Worm (Caenorhabditis elegans) whole organism, mixed stage, embryonic: ENCODE results near the gene nhr-60.

Experiments used
- M03D4.4 ChIP-seq: sonication (generic microtip); optimal IDR thresholded peaks from 2 replicates; lab custom pipeline; 2017; ENCODE audit warnings: mild to moderate bottlenecking, missing genetic modification characterization, missing compliant biosample characterization
- bed-3 ChIP-seq: fragments of 200-800 bp; sonication (Bioruptor generic); optimal IDR thresholded peaks from 3 replicates; lab custom pipeline; 2018; ENCODE audit warnings: mild to moderate bottlenecking, missing genetic modification characterization, moderate library complexity, missing compliant biosample characterization
- blmp-1 ChIP-seq: fragments of 150-350 bp; optimal IDR thresholded peaks from 2 replicates; lab custom pipeline; 2014; ENCODE audit warnings: missing biosample characterization, missing genetic modification characterization
- ceh-39 ChIP-seq: fragments of 150-350 bp; optimal IDR thresholded peaks from 2 replicates; lab custom pipeline; 2014; ENCODE audit warnings: missing biosample characterization, missing genetic modification characterization
- ceh-43 ChIP-seq: fragments of 200-800 bp; sonication (Bioruptor generic); optimal IDR thresholded peaks from 2 replicates; lab custom pipeline; 2018; ENCODE audit warnings: mild to moderate bottlenecking, missing genetic modification characterization, moderate library complexity, missing compliant biosample characterization
- ceh-83 ChIP-seq: fragments of 200-800 bp; sonication (Bioruptor generic); optimal IDR thresholded peaks from 2 replicates; lab custom pipeline; 2018; ENCODE audit warnings: mild to moderate bottlenecking, missing genetic modification characterization, missing compliant biosample characterization
- ces-1 ChIP-seq: fragments of 150-350 bp; optimal IDR thresholded peaks from 2 replicates; lab custom pipeline; 2014; ENCODE audit warnings: missing biosample characterization, missing genetic modification reagents, missing genetic modification characterization
- cnd-1 ChIP-seq: fragments of 200-800 bp; sonication (Bioruptor generic); optimal IDR thresholded peaks from 2 replicates; lab custom pipeline; 2018; ENCODE audit warnings: mild to moderate bottlenecking, missing genetic modification characterization, missing compliant biosample characterization
- drap-1 ChIP-seq: fragments of 200-800 bp; sonication (Bioruptor generic); optimal IDR thresholded peaks from 3 replicates; lab custom pipeline; 2018; ENCODE audit warnings: mild to moderate bottlenecking, missing genetic modification characterization, missing compliant biosample characterization
- elt-1 ChIP-seq: sonication (generic microtip); optimal IDR thresholded peaks from 2 replicates; lab custom pipeline; 2017; ENCODE audit warnings: missing genetic modification characterization, mild to moderate bottlenecking, missing compliant biosample characterization, antibody characterized with exemption, moderate library complexity, borderline replicate concordance; ENCODE audit not compliant: insufficient read depth
- elt-3 ChIP-seq: fragments of 150-350 bp; optimal IDR thresholded peaks from 2 replicates; lab custom pipeline; 2014; ENCODE audit warnings: missing biosample characterization, missing genetic modification characterization
- hlh-1 ChIP-seq: fragments of 150-350 bp; optimal IDR thresholded peaks from 2 replicates; lab custom pipeline; 2014; ENCODE audit warnings: missing biosample characterization, missing genetic modification reagents, missing genetic modification characterization
- lin-13 ChIP-seq: fragments of 150-350 bp; optimal IDR thresholded peaks from 2 replicates; lab custom pipeline; 2014; ENCODE audit warnings: missing biosample characterization, missing genetic modification characterization
- lin-32 ChIP-seq: fragments of 200-800 bp; sonication (Bioruptor generic); optimal IDR thresholded peaks from 2 replicates; lab custom pipeline; 2018; ENCODE audit warnings: mild to moderate bottlenecking, missing genetic modification characterization, missing compliant biosample characterization
- mab-5 ChIP-seq: fragments of 150-350 bp; optimal IDR thresholded peaks from 2 replicates; lab custom pipeline; 2014; ENCODE audit warnings: missing biosample characterization, missing genetic modification characterization
- mep-1 ChIP-seq: fragments of 150-350 bp; optimal IDR thresholded peaks from 2 replicates; lab custom pipeline; 2017; ENCODE audit warnings: missing biosample characterization, missing genetic modification reagents, missing genetic modification characterization, inconsistent platforms
- nhr-2 ChIP-seq: fragments of 150-350 bp; optimal IDR thresholded peaks from 2 replicates; lab custom pipeline; 2014; ENCODE audit warnings: missing biosample characterization, missing genetic modification characterization
- nhr-237 ChIP-seq: fragments of 150-350 bp; optimal IDR thresholded peaks from 2 replicates; lab custom pipeline; 2014; ENCODE audit warnings: missing biosample characterization, missing genetic modification characterization
- nhr-28 ChIP-seq: fragments of 150-350 bp; optimal IDR thresholded peaks from 2 replicates; lab custom pipeline; 2014; ENCODE audit warnings: missing biosample characterization, missing genetic modification characterization
- nhr-76 ChIP-seq: sonication (generic microtip); optimal IDR thresholded peaks from 2 replicates; lab custom pipeline; 2017; ENCODE audit warnings: missing biosample characterization, missing genetic modification characterization
- pha-4 ChIP-seq: fragments of 150-350 bp; optimal IDR thresholded peaks from 2 replicates; lab custom pipeline; 2018; ENCODE audit warnings: missing biosample characterization, missing genetic modification reagents, missing genetic modification characterization
- sem-2 ChIP-seq: fragments of 200-800 bp; sonication (Bioruptor generic); optimal IDR thresholded peaks from 2 replicates; lab custom pipeline; 2018; ENCODE audit warnings: mild to moderate bottlenecking, missing genetic modification characterization, missing compliant biosample characterization
- snpc-4 ChIP-seq: fragments of 150-350 bp; optimal IDR thresholded peaks from 2 replicates; lab custom pipeline; 2014; ENCODE audit warnings: missing biosample characterization, missing genetic modification characterization
- sptf-1 ChIP-seq: sonication (generic microtip); optimal IDR thresholded peaks from 2 replicates; lab custom pipeline; 2017; ENCODE audit warnings: mild to moderate bottlenecking, missing genetic modification characterization, moderate library complexity, missing compliant biosample characterization
- tbx-8 ChIP-seq: fragments of 200-800 bp; sonication (Bioruptor generic); optimal IDR thresholded peaks from 2 replicates; lab custom pipeline; 2018; ENCODE audit warnings: mild to moderate bottlenecking, missing genetic modification characterization, moderate library complexity, missing compliant biosample characterization
- unc-120 ChIP-seq: sonication (generic microtip); optimal IDR thresholded peaks from 2 replicates; lab custom pipeline; 2017; ENCODE audit warnings: missing genetic modification characterization, missing compliant biosample characterization; ENCODE audit not compliant: poor library complexity, severe bottlenecking
- unc-39 ChIP-seq: fragments of 150-350 bp; optimal IDR thresholded peaks from 2 replicates; lab custom pipeline; 2014; ENCODE audit warnings: missing biosample characterization, missing genetic modification characterization
- unc-62 ChIP-seq: fragments of 150-350 bp; optimal IDR thresholded peaks from 2 replicates; lab custom pipeline; 2014; ENCODE audit warnings: missing biosample characterization, missing genetic modification reagents, missing genetic modification characterization
- zip-8 ChIP-seq: fragments of 150-350 bp; optimal IDR thresholded peaks from 2 replicates; lab custom pipeline; 2014; ENCODE audit warnings: missing biosample characterization, missing genetic modification characterization
- ztf-11 ChIP-seq: fragments of 150-350 bp; optimal IDR thresholded peaks from 2 replicates; lab custom pipeline; 2014; ENCODE audit warnings: missing biosample characterization, missing genetic modification characterization

Gene nhr-60

DNA sequence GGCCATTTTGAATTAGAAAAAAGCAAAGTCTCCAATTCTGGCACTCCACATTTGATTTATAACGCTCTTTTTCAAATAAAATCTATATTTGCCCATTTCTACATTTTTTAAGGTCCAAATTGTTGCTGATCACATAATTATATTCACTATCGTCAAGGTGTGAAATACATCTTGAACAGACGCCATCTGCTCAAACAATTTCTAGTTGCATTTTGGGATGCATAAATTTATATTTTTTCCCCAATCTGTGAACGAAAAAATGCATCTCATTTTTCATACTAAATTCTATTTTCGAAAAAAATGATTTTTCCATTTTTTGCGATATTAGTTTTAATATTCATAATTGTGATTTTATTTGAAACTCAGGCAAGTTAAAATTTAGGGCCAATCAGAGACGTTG is 20.2 kb upstream of the nhr-60 start, which contains the start of gene T26E4.7:
T26E4.7 (plus strand) TSS at position 301 of the 400 bp plus-strand sequence.
- no peak for TF ChIP-seq ztf-11 (tag; lab: Kevin White, UChicago)
- no peak for TF ChIP-seq elt-3 (tag; lab: Kevin White, UChicago)
- TF ChIP-seq mep-1 (tag; lab: Kevin White, UChicago) = no peak
- TF ChIP-seq elt-1 (tag; lab: Kevin White, UChicago) = no peak
- TF ChIP-seq ces-1 = no peak
- TF ChIP-seq nhr-76 = no peak
- TF ChIP-seq lin-32 = no peak
- no peak for TF ChIP-seq unc-120
- no peak for TF ChIP-seq hlh-1 (tag; lab: Kevin White, UChicago)
- TF ChIP-seq unc-62 (GFP tag; lab: Kevin White, UChicago) = no peak
- no peak for TF ChIP-seq drap-1

DNA sequence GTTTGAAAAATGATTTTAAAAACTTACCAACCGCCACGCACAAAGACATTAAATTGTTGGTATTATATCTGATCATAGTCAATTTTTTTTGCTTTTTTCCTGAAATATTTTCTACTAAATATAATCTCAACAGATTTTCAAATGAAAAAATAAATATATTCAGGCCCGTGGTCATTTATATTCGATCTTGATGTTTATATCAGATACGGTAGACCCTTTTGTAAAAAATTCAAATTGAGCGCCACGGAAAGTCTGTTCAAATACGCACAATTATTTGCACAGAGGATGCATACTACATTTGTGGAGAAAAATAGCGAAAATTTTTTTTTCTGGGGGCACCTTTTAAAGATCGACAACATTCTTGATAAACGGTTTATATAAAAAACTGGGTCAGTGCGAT is 19.4 kb upstream of the nhr-60 start, which contains the start of gene T26E4.4:
T26E4.4 (minus strand) TSS at position 101 of the 400 bp plus-strand sequence.
- TF ChIP-seq tbx-8 (no peak), cnd-1 (tag; lab: Kevin White, UChicago) (no peak), ceh-43 (GFP tag; lab: Kevin White, UChicago) (no peak), ztf-11 (tag; lab: Kevin White, UChicago) (no peak), snpc-4 (no peak), unc-62 (GFP tag; lab: Kevin White, UChicago) (no peak), unc-39 (no peak), bed-3 (GFP tag; lab: Kevin White, UChicago) (no peak), blmp-1 (tag; lab: Kevin White, UChicago) (no peak), mep-1 (tag; lab: Kevin White, UChicago) (no peak), lin-13 (tag; lab: Kevin White, UChicago) (no peak), hlh-1 (tag; lab: Kevin White, UChicago) (no peak), ceh-39 (no peak)

DNA sequence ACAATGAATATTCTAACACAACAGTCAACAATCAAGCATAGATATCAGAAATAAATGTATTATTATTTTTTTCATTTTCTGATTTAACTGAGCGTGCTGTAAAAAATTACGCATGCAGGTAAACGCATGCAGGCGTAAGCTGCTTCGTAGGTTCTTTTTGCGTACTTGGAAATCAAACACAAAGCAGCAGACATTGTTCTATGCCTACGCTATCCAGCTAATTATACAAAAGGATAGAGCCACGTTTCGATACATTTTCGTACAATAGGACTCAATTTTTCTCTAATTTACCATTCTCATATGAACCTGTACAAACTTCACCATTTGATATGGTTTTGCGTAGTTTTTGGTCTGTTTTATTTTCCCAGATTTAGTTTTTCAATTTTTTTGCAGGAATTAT is 9.5 kb upstream of the nhr-60 start, which contains the start of gene T26E4.3:
T26E4.3 (plus strand) TSS at position 301 of the 400 bp plus-strand sequence.
- TF ChIP-seq drap-1 (no peak), snpc-4 (no peak)

DNA sequence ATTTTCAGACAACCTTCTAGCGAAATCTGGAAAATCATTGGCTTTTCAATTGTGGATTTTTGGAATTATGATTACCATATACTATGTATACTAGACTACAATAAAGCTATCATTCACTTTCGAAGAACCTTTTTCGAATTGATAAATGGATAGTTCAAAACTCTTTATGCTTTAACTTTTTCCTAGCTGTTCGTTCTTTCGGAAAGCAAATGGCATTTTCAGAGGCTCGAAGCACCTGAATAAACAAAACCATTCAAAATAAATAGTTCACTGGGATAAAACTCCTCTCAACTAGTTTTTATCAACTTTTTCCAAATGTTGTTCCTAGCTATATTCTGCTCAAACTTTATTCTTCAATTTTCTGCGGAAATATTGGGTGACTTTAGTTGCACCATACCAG is 8.0 kb upstream of the nhr-60 start, which contains the start of gene T26E4.2:
T26E4.2 (plus strand) TSS at position 301 of the 400 bp plus-strand sequence.
- TF ChIP-seq bed-3 (GFP tag; lab: Kevin White, UChicago) (no peak), sem-2 (GFP tag; lab: Kevin White, UChicago) (no peak), snpc-4 (no peak), nhr-237 (no peak), sptf-1 (no peak), lin-32 (no peak), M03D4.4 (tag; lab: Kevin White, UChicago) (no peak), nhr-28 (tag; lab: Kevin White, UChicago) (no peak), pha-4 (tag; lab: Kevin White, UChicago) (no peak), ces-1 (no peak), elt-1 (tag; lab: Kevin White, UChicago) (no peak), mab-5 (tag; lab: Kevin White, UChicago) (no peak), elt-3 (tag; lab: Kevin White, UChicago) (no peak), blmp-1 (tag; lab: Kevin White, UChicago) (no peak)
- TF ChIP-seq, all 35 proteins: peak for 0

DNA sequence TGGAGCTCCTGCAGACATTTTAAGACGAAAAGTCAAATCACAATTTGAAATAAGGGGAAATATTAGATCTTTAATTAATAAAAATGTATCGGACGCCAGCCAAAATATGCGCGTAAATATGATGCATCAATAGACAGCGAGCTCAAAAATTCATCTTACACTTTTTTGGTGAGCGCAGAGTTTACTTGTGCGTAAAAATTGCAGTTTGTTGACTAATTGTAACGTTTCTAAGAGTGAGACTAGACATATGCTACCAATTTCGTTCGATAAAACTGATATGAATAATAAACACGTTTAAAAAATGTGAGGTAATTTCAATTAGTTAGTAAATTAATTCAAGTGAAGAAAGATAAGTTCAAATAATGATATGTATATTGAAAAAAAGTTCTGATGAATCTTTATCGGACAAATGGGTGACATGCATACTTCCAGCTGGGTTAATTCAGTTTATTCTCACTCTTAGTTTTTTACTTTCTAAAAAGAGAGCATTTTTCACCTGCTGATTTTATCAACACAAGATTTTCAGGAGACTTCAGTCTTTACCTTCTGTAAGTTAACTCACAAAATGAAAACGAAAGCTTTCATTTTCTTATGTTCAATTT is 6.2 kb upstream of the nhr-60 start, which contains the start of the genes nhr-285 and irld-52:
nhr-285 (minus strand) TSS at position 101 of the 602 bp plus-strand sequence.
irld-52 (plus strand) TSS at position 552 of the 602 bp plus-strand sequence.
- TF ChIP-seq nhr-28 (tag; lab: Kevin White, UChicago) = no peak
- no peak for TF ChIP-seq unc-62 (GFP tag; lab: Kevin White, UChicago)
- TF ChIP-seq sem-2 (GFP tag; lab: Kevin White, UChicago) = no peak
- TF ChIP-seq zip-8 (tag; lab: Kevin White, UChicago) = no peak
- no peak for TF ChIP-seq elt-1 (tag; lab: Kevin White, UChicago)
- no peak for TF ChIP-seq nhr-237
- no peak for TF ChIP-seq ceh-39
- TF ChIP-seq tbx-8 = no peak
- no peak for TF ChIP-seq nhr-2 (tag; lab: Kevin White, UChicago)
- no peak for TF ChIP-seq ceh-83
